Fruit fly (Drosophila melanogaster) whole organism, embryonic: ENCODE results near the gene CG7601.

Experiments
- BEAF-32 ChIP-seq: fragments of 200-800 bp; sonication (Bioruptor generic); optimal IDR thresholded peaks from 3 replicates; lab custom pipeline; 2017; ENCODE audit warnings: missing biosample characterization, missing genetic modification characterization, mild to moderate bottlenecking, moderate library complexity, missing genetic modification reagents
- CG10147 ChIP-seq: fragments of 200-800 bp; sonication (Bioruptor generic); optimal IDR thresholded peaks from 2 replicates; lab custom pipeline; 2019; ENCODE audit warnings: missing biosample characterization, mild to moderate bottlenecking, missing genetic modification characterization, moderate library complexity
- CG10366 ChIP-seq: fragments of 200-800 bp; sonication (Bioruptor generic); IDR thresholded peaks from 2 replicates; pipeline ENCODE4 v1.3.6; 2022; ENCODE audit warnings: missing biosample characterization, missing genetic modification characterization
- CG10543 ChIP-seq: fragments of 200-800 bp; sonication (Bioruptor generic); optimal IDR thresholded peaks from 3 replicates; lab custom pipeline; 2017; ENCODE audit warnings: missing biosample characterization, mild to moderate bottlenecking, missing genetic modification characterization, moderate library complexity
- CG11560 ChIP-seq: fragments of 200-800 bp; sonication (Bioruptor generic); IDR thresholded peaks from 3 replicates; pipeline ENCODE4 v1.3.6; 2022; ENCODE audit warnings: missing biosample characterization, missing genetic modification characterization
- CG14014 ChIP-seq: fragments of 200-800 bp; sonication (Bioruptor generic); IDR thresholded peaks from 2 replicates; pipeline ENCODE4 v1.3.6; 2022; ENCODE audit warnings: missing biosample characterization, missing genetic modification characterization
- CG1603 ChIP-seq: fragments of 200-800 bp; sonication (Bioruptor generic); optimal IDR thresholded peaks from 2 replicates; lab custom pipeline; 2019; ENCODE audit warnings: missing biosample characterization, mild to moderate bottlenecking, missing genetic modification characterization, moderate library complexity
- CG17568 ChIP-seq: fragments of 200-800 bp; sonication (Bioruptor generic); optimal IDR thresholded peaks from 2 replicates; lab custom pipeline; 2018; ENCODE audit warnings: missing biosample characterization, mild to moderate bottlenecking, missing genetic modification characterization, moderate library complexity
- CG17912 ChIP-seq: fragments of 200-800 bp; sonication (Bioruptor generic); optimal IDR thresholded peaks from 2 replicates; lab custom pipeline; 2018; ENCODE audit warnings: missing biosample characterization, mild to moderate bottlenecking, missing genetic modification characterization
- CG2199 ChIP-seq: fragments of 200-800 bp; sonication (Bioruptor generic); IDR thresholded peaks from 3 replicates; pipeline ENCODE4 v1.3.6; 2022; ENCODE audit warnings: missing biosample characterization, missing genetic modification characterization
- CG33213 ChIP-seq: fragments of 200-800 bp; sonication (Bioruptor generic); optimal IDR thresholded peaks from 3 replicates; lab custom pipeline; 2016; ENCODE audit warnings: missing biosample characterization, missing genetic modification characterization
- CG34376 ChIP-seq: fragments of 200-800 bp; sonication (Bioruptor generic); optimal IDR thresholded peaks from 2 replicates; lab custom pipeline; 2018; ENCODE audit warnings: missing biosample characterization, mild to moderate bottlenecking, missing genetic modification characterization
- CG4282 ChIP-seq: fragments of 200-800 bp; sonication (Bioruptor generic); optimal IDR thresholded peaks from 2 replicates; lab custom pipeline; 2016; ENCODE audit warnings: missing biosample characterization, missing genetic modification characterization
- CG4617 ChIP-seq: fragments of 200-800 bp; sonication (Bioruptor generic); optimal IDR thresholded peaks from 3 replicates; lab custom pipeline; 2016; ENCODE audit warnings: missing biosample characterization, missing genetic modification characterization, borderline replicate concordance
- CG4707 ChIP-seq: fragments of 200-800 bp; sonication (Bioruptor generic); optimal IDR thresholded peaks from 2 replicates; lab custom pipeline; 2018; ENCODE audit warnings: missing biosample characterization, mild to moderate bottlenecking, missing genetic modification characterization, moderate library complexity
- CG6254 ChIP-seq: fragments of 200-800 bp; sonication (Bioruptor generic); optimal IDR thresholded peaks from 3 replicates; lab custom pipeline; 2017; ENCODE audit warnings: mild to moderate bottlenecking, missing biosample characterization, missing genetic modification reagents, missing genetic modification characterization
- CG6854 ChIP-seq: fragments of 200-800 bp; sonication (Bioruptor generic); optimal IDR thresholded peaks from 3 replicates; lab custom pipeline; 2017; ENCODE audit warnings: missing biosample characterization, mild to moderate bottlenecking, missing genetic modification characterization
- CG9727 ChIP-seq: fragments of 200-800 bp; sonication (Bioruptor generic); optimal IDR thresholded peaks from 3 replicates; lab custom pipeline; 2017; ENCODE audit warnings: missing biosample characterization, mild to moderate bottlenecking, missing genetic modification characterization
- CG9797 ChIP-seq: fragments of 200-800 bp; sonication (Bioruptor generic); optimal IDR thresholded peaks from 3 replicates; lab custom pipeline; 2018; ENCODE audit warnings: missing biosample characterization, mild to moderate bottlenecking, missing genetic modification characterization
- CG9932 ChIP-seq: fragments of 200-800 bp; sonication (Bioruptor generic); IDR thresholded peaks from 2 replicates; pipeline ENCODE4 v1.3.6; 2022; ENCODE audit warnings: missing biosample characterization, missing genetic modification characterization
- CkIIα-i1 ChIP-seq: fragments of 200-800 bp; sonication (Bioruptor generic); IDR thresholded peaks from 2 replicates; pipeline ENCODE4 v1.3.6; 2022; ENCODE audit warnings: missing biosample characterization, missing genetic modification characterization
- Dref ChIP-seq: fragments of 200-800 bp; sonication (Bioruptor generic); IDR thresholded peaks from 2 replicates; pipeline ENCODE4 v1.3.6; 2022; ENCODE audit warnings: missing biosample characterization, missing genetic modification characterization
- E2f1 ChIP-seq: fragments of 200-800 bp; sonication (Bioruptor generic); IDR thresholded peaks from 2 replicates; pipeline ENCODE4 v1.3.6; 2022; ENCODE audit warnings: missing biosample characterization, missing genetic modification characterization
- E2f2 ChIP-seq: fragments of 200-800 bp; sonication (Bioruptor generic); IDR thresholded peaks from 2 replicates; pipeline ENCODE4 v1.3.6; 2022; ENCODE audit warnings: missing biosample characterization, missing genetic modification characterization
- Ets97D ChIP-seq: fragments of 200-800 bp; sonication (Bioruptor generic); optimal IDR thresholded peaks from 3 replicates; lab custom pipeline; 2016; ENCODE audit warnings: missing biosample characterization, missing genetic modification characterization
- H15 ChIP-seq: fragments of 200-800 bp; sonication (Bioruptor generic); IDR thresholded peaks from 3 replicates; pipeline ENCODE4 v1.3.6; 2022; ENCODE audit warnings: missing biosample characterization, missing genetic modification characterization
- Lhr ChIP-seq: fragments of 200-800 bp; sonication (Bioruptor generic); optimal IDR thresholded peaks from 3 replicates; lab custom pipeline; 2017; ENCODE audit warnings: mild to moderate bottlenecking, missing biosample characterization, missing genetic modification reagents, missing genetic modification characterization
- Poxn ChIP-seq: fragments of 200-800 bp; sonication (Bioruptor generic); IDR thresholded peaks from 2 replicates; pipeline ENCODE4 v1.3.6; 2022; ENCODE audit warnings: missing biosample characterization, missing genetic modification characterization
- Rfx ChIP-seq: fragments of 200-800 bp; sonication (Bioruptor generic); IDR thresholded peaks from 2 replicates; pipeline ENCODE4 v1.3.6; 2022; ENCODE audit warnings: missing biosample characterization, missing genetic modification characterization
- Side ChIP-seq: fragments of 200-800 bp; sonication (Bioruptor generic); optimal IDR thresholded peaks from 2 replicates; lab custom pipeline; 2016; ENCODE audit warnings: missing biosample characterization, missing genetic modification characterization
- ap ChIP-seq: fragments of 200-800 bp; sonication (Bioruptor generic); IDR thresholded peaks from 2 replicates; pipeline ENCODE4 v1.3.6; 2022; ENCODE audit warnings: missing biosample characterization, missing genetic modification characterization
- ash1 ChIP-seq: fragments of 200-800 bp; sonication (Bioruptor generic); optimal IDR thresholded peaks from 2 replicates; lab custom pipeline; 2018; ENCODE audit warnings: missing biosample characterization, mild to moderate bottlenecking, missing genetic modification characterization
- bcd ChIP-seq: fragments of 200-800 bp; sonication (Bioruptor generic); optimal IDR thresholded peaks from 2 replicates; lab custom pipeline; 2017; ENCODE audit warnings: missing biosample characterization, mild to moderate bottlenecking, missing genetic modification characterization
- chif ChIP-seq, 2 experiments: fragments of 200-800 bp; sonication (Bioruptor generic); optimal IDR thresholded peaks; 3 replicates each; lab custom pipeline; 2016; ENCODE audit warnings: missing biosample characterization in 2 of 2, missing genetic modification characterization in 2 of 2
- emc ChIP-seq: fragments of 200-800 bp; sonication (Bioruptor generic); optimal IDR thresholded peaks from 2 replicates; lab custom pipeline; 2016; ENCODE audit warnings: missing biosample characterization, missing genetic modification characterization
- exex ChIP-seq: fragments of 200-800 bp; sonication (Bioruptor generic); optimal IDR thresholded peaks from 4 replicates; lab custom pipeline; 2018; ENCODE audit warnings: missing biosample characterization, mild to moderate bottlenecking, missing genetic modification characterization, moderate library complexity
- gcm ChIP-seq: fragments of 200-800 bp; sonication (Bioruptor generic); optimal IDR thresholded peaks from 2 replicates; lab custom pipeline; 2019; ENCODE audit warnings: missing biosample characterization, mild to moderate bottlenecking, missing genetic modification characterization, moderate library complexity
- grau ChIP-seq: fragments of 200-800 bp; optimal IDR thresholded peaks from 3 replicates; lab custom pipeline; 2019; ENCODE audit warnings: missing biosample characterization, mild to moderate bottlenecking, missing genetic modification characterization, moderate library complexity
- gro ChIP-seq: fragments of 200-800 bp; sonication (Bioruptor generic); optimal IDR thresholded peaks from 2 replicates; lab custom pipeline; 2016; ENCODE audit warnings: missing biosample characterization, missing genetic modification characterization
- ham ChIP-seq: fragments of 200-800 bp; sonication (Bioruptor generic); IDR thresholded peaks from 2 replicates; pipeline ENCODE4 v1.3.6; 2022; ENCODE audit warnings: missing biosample characterization, missing genetic modification characterization
- kah ChIP-seq: fragments of 200-800 bp; sonication (Bioruptor generic); optimal IDR thresholded peaks from 2 replicates; lab custom pipeline; 2018; ENCODE audit warnings: missing biosample characterization, mild to moderate bottlenecking, missing genetic modification characterization
- knrl ChIP-seq: fragments of 200-800 bp; sonication (Bioruptor generic); IDR thresholded peaks from 3 replicates; pipeline ENCODE4 v1.3.6; 2022; ENCODE audit warnings: missing biosample characterization, missing genetic modification characterization; ENCODE audit not compliant: partially characterized antibody
- maf-S ChIP-seq: fragments of 200-800 bp; sonication (Bioruptor generic); optimal IDR thresholded peaks from 2 replicates; lab custom pipeline; 2016; ENCODE audit warnings: missing biosample characterization, missing genetic modification characterization
- mam ChIP-seq: fragments of 200-800 bp; sonication (Bioruptor generic); optimal IDR thresholded peaks from 3 replicates; lab custom pipeline; 2016; ENCODE audit warnings: missing biosample characterization, missing genetic modification characterization
- nom ChIP-seq: fragments of 200-800 bp; sonication (Bioruptor generic); optimal IDR thresholded peaks from 2 replicates; lab custom pipeline; 2017; ENCODE audit warnings: missing biosample characterization, missing genetic modification characterization, mild to moderate bottlenecking, moderate library complexity, missing genetic modification reagents
- phol ChIP-seq: fragments of 200-800 bp; sonication (Bioruptor generic); optimal IDR thresholded peaks from 3 replicates; lab custom pipeline; 2018; ENCODE audit warnings: missing biosample characterization, mild to moderate bottlenecking, missing genetic modification characterization, moderate library complexity
- sd ChIP-seq: fragments of 200-800 bp; sonication (Bioruptor generic); optimal IDR thresholded peaks from 3 replicates; lab custom pipeline; 2018; ENCODE audit warnings: missing biosample characterization, mild to moderate bottlenecking, missing genetic modification characterization, moderate library complexity
- slbo ChIP-seq: fragments of 200-800 bp; sonication (Bioruptor generic); IDR thresholded peaks from 2 replicates; pipeline ENCODE4 v1.3.6; 2022; ENCODE audit warnings: missing biosample characterization, missing genetic modification characterization
- trh ChIP-seq: fragments of 200-800 bp; sonication (Bioruptor generic); optimal IDR thresholded peaks from 2 replicates; lab custom pipeline; 2016; ENCODE audit warnings: missing biosample characterization, missing genetic modification characterization
- tx ChIP-seq: fragments of 200-800 bp; sonication (Bioruptor generic); optimal IDR thresholded peaks from 2 replicates; lab custom pipeline; 2016; ENCODE audit warnings: missing biosample characterization, missing genetic modification characterization

Gene CG7601

DNA sequence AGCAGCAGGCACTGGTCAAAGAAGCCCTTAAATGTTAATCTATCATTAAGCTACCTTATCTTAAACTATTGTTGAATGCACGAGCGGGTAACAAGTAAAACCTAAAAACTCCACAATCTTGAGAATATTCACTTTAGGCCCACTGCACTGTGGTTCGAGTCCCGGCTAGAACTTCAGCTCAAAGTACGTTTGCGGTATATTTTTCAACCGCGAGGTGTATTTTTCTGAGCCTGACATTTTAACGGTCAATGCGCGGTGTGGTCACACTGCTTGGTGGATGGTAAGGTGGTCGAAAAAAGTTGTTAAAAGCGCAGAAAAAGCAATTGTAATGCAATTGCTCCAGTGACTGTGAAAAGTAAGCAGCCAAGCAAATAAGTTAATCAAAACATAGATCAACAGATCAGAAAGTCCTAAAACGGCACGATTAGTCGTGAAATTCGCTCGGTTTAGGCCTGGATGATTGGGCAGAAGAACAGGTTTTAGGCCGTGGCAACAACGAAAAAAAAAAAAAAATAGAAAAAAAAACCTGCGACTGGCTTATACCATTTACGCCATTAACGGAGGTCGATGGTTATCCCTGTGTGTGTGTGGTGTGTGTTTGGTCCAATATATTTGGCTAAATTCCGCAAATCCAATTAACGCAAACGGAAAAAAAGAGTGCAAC is 10.8 kb downstream of the CG7601 start, which contains the start of gene Kul (continued):
- no peak for TF ChIP-seq CkIIα-i1
- TF ChIP-seq knrl = peak; percentile 28; the same call in 1 of the 3 replicates
- TF ChIP-seq BEAF-32 (GFP tag; lab: Kevin White, UChicago) = peak; percentile 30
- TF ChIP-seq E2f2 (GFP tag; lab: Robert Waterston, UW) = peak; percentile 31
- peak; percentile 45 for TF ChIP-seq Dref
- TF ChIP-seq ap (GFP tag; lab: Robert Waterston, UW) = 0 out of 2 replicates have a peak, but pooled peaks have one; percentile 15
- no peak for TF ChIP-seq ham (GFP tag; lab: Robert Waterston, UW)
- TF ChIP-seq phol (tag; lab: Kevin White, UChicago) = peak; percentile 37
- TF ChIP-seq Side (GFP tag; lab: Kevin White, UChicago) = no peak
- TF ChIP-seq CG6854 (GFP tag; lab: Kevin White, UChicago) = no peak
- peak; percentile 2 for TF ChIP-seq bcd
- no peak for TF ChIP-seq ash1 (GFP tag; lab: Kevin White, UChicago)
- TF ChIP-seq CG6254 (GFP tag; lab: Kevin White, UChicago) = no peak
- peak; percentile 36 for TF ChIP-seq mam (GFP tag; lab: Kevin White, UChicago)
- no peak for TF ChIP-seq trh (GFP tag; lab: Kevin White, UChicago)
- peak; percentile 23; the same call in 1 of the 2 replicates for TF ChIP-seq CG10366 (GFP tag; lab: Robert Waterston, UW)
- peak; percentile 54 for TF ChIP-seq Ets97D (GFP tag; lab: Kevin White, UChicago)
- TF ChIP-seq Lhr (GFP tag; lab: Kevin White, UChicago) = peak; percentile 50
- peak; percentile 48 for TF ChIP-seq CG4707
- TF ChIP-seq gcm (GFP tag; lab: Kevin White, UChicago) = no peak
- TF ChIP-seq CG17912 (GFP tag; lab: Kevin White, UChicago) = peak; percentile 1
- TF ChIP-seq CG34376 (GFP tag; lab: Kevin White, UChicago) = no peak
- no peak for TF ChIP-seq CG17568
- peak; percentile 77 for TF ChIP-seq CG9797 (GFP tag; lab: Kevin White, UChicago)
- no peak for TF ChIP-seq kah (GFP tag; lab: Kevin White, UChicago)
- TF ChIP-seq grau (tag; lab: Kevin White, UChicago) = peak; percentile 48
- peak; percentile 29; the same call in 1 of the 2 replicates for TF ChIP-seq CG9932
- TF ChIP-seq maf-S (GFP tag; lab: Kevin White, UChicago) = no peak
- TF ChIP-seq chif (GFP tag; optimal IDR thresholded peaks at IDR 0.05; lab: Kevin White, UChicago) = no peak
- peak; percentile 5 for TF ChIP-seq CG4617 (GFP tag; lab: Kevin White, UChicago)
- peak; percentile 79 for TF ChIP-seq CG1603 (tag; lab: Kevin White, UChicago)
- TF ChIP-seq CG9727 (GFP tag; lab: Kevin White, UChicago) = no peak
- no peak for TF ChIP-seq sd (tag; lab: Kevin White, UChicago)
- no peak for TF ChIP-seq exex (tag; lab: Kevin White, UChicago)
- TF ChIP-seq nom (GFP tag; lab: Kevin White, UChicago) = peak; percentile 91
- TF ChIP-seq CG4282 = peak; percentile 93
- peak; percentile 67 for TF ChIP-seq Rfx (GFP tag; lab: Robert Waterston, UW)
- TF ChIP-seq CG10543 (GFP tag; lab: Kevin White, UChicago) = no peak
- no peak for TF ChIP-seq tx (GFP tag; lab: Kevin White, UChicago)
- TF ChIP-seq CG14014 (GFP tag; lab: Robert Waterston, UW) = peak; percentile 47; the same call in 1 of the 2 replicates
- TF ChIP-seq H15 (GFP tag; lab: Robert Waterston, UW) = no peak
- TF ChIP-seq slbo (GFP tag; lab: Robert Waterston, UW) = peak; percentile 46; the same call in 1 of the 2 replicates
- no peak for TF ChIP-seq CG10147
- TF ChIP-seq E2f1 = no peak
- TF ChIP-seq CG2199 (GFP tag; lab: Robert Waterston, UW) = no peak
- TF ChIP-seq Poxn = no peak
- no peak for TF ChIP-seq emc (GFP tag; lab: Kevin White, UChicago)
- TF ChIP-seq CG33213 (GFP tag; lab: Kevin White, UChicago) = peak; percentile 39
- TF ChIP-seq CG11560 (tag; lab: Robert Waterston, UW) = no peak
- no peak for TF ChIP-seq gro
